Fruit fly (Drosophila melanogaster) whole organism, embryonic: ENCODE results near the gene Dbp21E2.

ENCODE experiments used
- ATbp ChIP-seq: fragments of 200-800 bp; sonication (Bioruptor generic); optimal IDR thresholded peaks from 2 replicates; lab custom pipeline; 2017; ENCODE audit warnings: missing biosample characterization, mild to moderate bottlenecking, missing genetic modification characterization, missing genetic modification reagents
- Asciz ChIP-seq: fragments of 200-800 bp; sonication (Bioruptor generic); optimal IDR thresholded peaks from 2 replicates; lab custom pipeline; 2017; ENCODE audit warnings: missing biosample characterization, mild to moderate bottlenecking, missing genetic modification characterization, missing genetic modification reagents
- CG10147 ChIP-seq: fragments of 200-800 bp; sonication (Bioruptor generic); optimal IDR thresholded peaks from 2 replicates; lab custom pipeline; 2019; ENCODE audit warnings: missing biosample characterization, mild to moderate bottlenecking, missing genetic modification characterization, moderate library complexity
- CG10366 ChIP-seq: fragments of 200-800 bp; sonication (Bioruptor generic); IDR thresholded peaks from 2 replicates; pipeline ENCODE4 v1.3.6; 2022; ENCODE audit warnings: missing biosample characterization, missing genetic modification characterization
- CG11093 ChIP-seq: fragments of 200-800 bp; sonication (Bioruptor generic); IDR thresholded peaks from 3 replicates; pipeline ENCODE4 v1.3.6; 2022; ENCODE audit warnings: missing biosample characterization, missing genetic modification characterization
- CG12744 ChIP-seq: fragments of 200-800 bp; sonication (Bioruptor generic); optimal IDR thresholded peaks from 2 replicates; lab custom pipeline; 2016; ENCODE audit warnings: missing biosample characterization, missing genetic modification characterization
- CG15011 ChIP-seq: fragments of 200-800 bp; sonication (Bioruptor generic); optimal IDR thresholded peaks from 3 replicates; lab custom pipeline; 2018; ENCODE audit warnings: missing biosample characterization, mild to moderate bottlenecking, missing genetic modification characterization
- CG1529 ChIP-seq: fragments of 200-800 bp; sonication (Bioruptor generic); optimal IDR thresholded peaks from 3 replicates; lab custom pipeline; 2018; ENCODE audit warnings: missing biosample characterization, missing genetic modification characterization
- CG15601 ChIP-seq: fragments of 200-800 bp; sonication (Bioruptor generic); optimal IDR thresholded peaks from 3 replicates; lab custom pipeline; 2019; ENCODE audit warnings: missing biosample characterization, mild to moderate bottlenecking, missing genetic modification characterization, moderate library complexity
- CG15696 ChIP-seq: fragments of 200-800 bp; sonication (Bioruptor generic); optimal IDR thresholded peaks from 2 replicates; lab custom pipeline; 2019; ENCODE audit warnings: missing biosample characterization, mild to moderate bottlenecking, missing genetic modification characterization, moderate library complexity
- CG1647 ChIP-seq: fragments of 200-800 bp; sonication (Bioruptor generic); optimal IDR thresholded peaks from 3 replicates; lab custom pipeline; 2016; ENCODE audit warnings: missing biosample characterization, missing genetic modification characterization
- CG2875 ChIP-seq: fragments of 200-800 bp; sonication (Bioruptor generic); optimal IDR thresholded peaks from 2 replicates; lab custom pipeline; 2017; ENCODE audit warnings: missing biosample characterization, mild to moderate bottlenecking, missing genetic modification characterization, missing genetic modification reagents
- CG32767 ChIP-seq: fragments of 200-800 bp; sonication (Bioruptor generic); IDR thresholded peaks from 2 replicates; pipeline ENCODE4 v1.3.6; 2022; ENCODE audit warnings: missing biosample characterization, missing genetic modification characterization
- CG34376 ChIP-seq: fragments of 200-800 bp; sonication (Bioruptor generic); optimal IDR thresholded peaks from 2 replicates; lab custom pipeline; 2018; ENCODE audit warnings: missing biosample characterization, mild to moderate bottlenecking, missing genetic modification characterization
- CG4820 ChIP-seq: fragments of 200-800 bp; sonication (Bioruptor generic); optimal IDR thresholded peaks from 3 replicates; lab custom pipeline; 2016; ENCODE audit warnings: missing biosample characterization, missing genetic modification characterization
- CG6683 ChIP-seq: fragments of 200-800 bp; sonication (Bioruptor generic); optimal IDR thresholded peaks from 2 replicates; lab custom pipeline; 2017; ENCODE audit warnings: missing biosample characterization, mild to moderate bottlenecking, missing genetic modification characterization, missing genetic modification reagents
- CG6791 ChIP-seq: fragments of 200-800 bp; sonication (Bioruptor generic); IDR thresholded peaks from 3 replicates; pipeline ENCODE4 v1.3.6; 2022; ENCODE audit warnings: missing biosample characterization, missing genetic modification characterization; ENCODE audit not compliant: partially characterized antibody
- CG7928 ChIP-seq: fragments of 200-800 bp; sonication (Bioruptor generic); optimal IDR thresholded peaks from 2 replicates; lab custom pipeline; 2017; ENCODE audit warnings: missing biosample characterization, mild to moderate bottlenecking, missing genetic modification characterization
- CG7987 ChIP-seq: fragments of 200-800 bp; sonication (Bioruptor generic); optimal IDR thresholded peaks from 2 replicates; lab custom pipeline; 2018; ENCODE audit warnings: missing biosample characterization, mild to moderate bottlenecking, missing genetic modification characterization, moderate library complexity
- D19B ChIP-seq: fragments of 200-800 bp; sonication (Bioruptor generic); optimal IDR thresholded peaks from 2 replicates; lab custom pipeline; 2017; ENCODE audit warnings: missing biosample characterization, mild to moderate bottlenecking, missing genetic modification characterization
- Doc2 ChIP-seq: fragments of 200-800 bp; sonication (Bioruptor generic); IDR thresholded peaks from 2 replicates; pipeline ENCODE4 v1.3.6; 2022; ENCODE audit warnings: missing biosample characterization, missing genetic modification characterization
- Drgx ChIP-seq: fragments of 200-800 bp; sonication (Bioruptor generic); IDR thresholded peaks from 2 replicates; pipeline ENCODE4 v1.3.6; 2022; ENCODE audit warnings: missing biosample characterization, missing genetic modification characterization
- HHEX ChIP-seq: fragments of 200-800 bp; sonication (Bioruptor generic); optimal IDR thresholded peaks from 3 replicates; lab custom pipeline; 2017; ENCODE audit warnings: missing biosample characterization, mild to moderate bottlenecking, missing genetic modification characterization, missing genetic modification reagents
- HLH4C ChIP-seq: fragments of 200-800 bp; sonication (Bioruptor generic); IDR thresholded peaks from 3 replicates; pipeline ENCODE4 v1.3.6; 2022; ENCODE audit warnings: missing biosample characterization, missing genetic modification characterization; ENCODE audit not compliant: partially characterized antibody
- Hand ChIP-seq: fragments of 200-800 bp; sonication (Bioruptor generic); optimal IDR thresholded peaks from 2 replicates; lab custom pipeline; 2017; ENCODE audit warnings: mild to moderate bottlenecking, missing biosample characterization, missing genetic modification reagents, missing genetic modification characterization
- Lim3 ChIP-seq: fragments of 200-800 bp; sonication (Bioruptor generic); IDR thresholded peaks from 2 replicates; pipeline ENCODE4 v1.3.6; 2022; ENCODE audit warnings: missing biosample characterization, missing genetic modification characterization
- Mes4 ChIP-seq: fragments of 200-800 bp; sonication (Bioruptor generic); optimal IDR thresholded peaks from 2 replicates; lab custom pipeline; 2016; ENCODE audit warnings: missing biosample characterization, missing genetic modification characterization
- NC2β ChIP-seq: fragments of 200-800 bp; sonication (Bioruptor generic); optimal IDR thresholded peaks from 2 replicates; lab custom pipeline; 2016; ENCODE audit warnings: missing biosample characterization, missing genetic modification characterization
- Oaz ChIP-seq: fragments of 200-800 bp; sonication (Bioruptor generic); IDR thresholded peaks from 2 replicates; pipeline ENCODE4 v1.3.6; 2022; ENCODE audit warnings: missing biosample characterization, missing genetic modification characterization
- ash1 ChIP-seq: fragments of 200-800 bp; sonication (Bioruptor generic); optimal IDR thresholded peaks from 2 replicates; lab custom pipeline; 2018; ENCODE audit warnings: missing biosample characterization, mild to moderate bottlenecking, missing genetic modification characterization
- bowl ChIP-seq: fragments of 200-800 bp; sonication (Bioruptor generic); IDR thresholded peaks from 2 replicates; pipeline ENCODE4 v1.3.6; 2022; ENCODE audit warnings: missing biosample characterization, missing genetic modification characterization
- corto ChIP-seq: fragments of 200-800 bp; sonication (Bioruptor generic); optimal IDR thresholded peaks from 2 replicates; lab custom pipeline; 2016; ENCODE audit warnings: missing biosample characterization, mild to moderate bottlenecking, missing genetic modification characterization, moderate library complexity
- en ChIP-seq: fragments of 200-800 bp; sonication (Bioruptor generic); optimal IDR thresholded peaks from 2 replicates; lab custom pipeline; 2016; ENCODE audit warnings: missing biosample characterization, missing genetic modification characterization
- fu2 ChIP-seq: fragments of 200-800 bp; sonication (Bioruptor generic); optimal IDR thresholded peaks from 2 replicates; lab custom pipeline; 2016; ENCODE audit warnings: missing biosample characterization, missing genetic modification characterization
- gfzf ChIP-seq: fragments of 200-800 bp; sonication (Bioruptor generic); optimal IDR thresholded peaks from 2 replicates; lab custom pipeline; 2016; ENCODE audit warnings: missing biosample characterization, mild to moderate bottlenecking, missing genetic modification characterization, moderate library complexity
- grn ChIP-seq: fragments of 200-800 bp; sonication (Bioruptor generic); optimal IDR thresholded peaks from 3 replicates; lab custom pipeline; 2017; ENCODE audit warnings: missing biosample characterization, missing genetic modification characterization
- hkb ChIP-seq, 2 experiments: fragments of 200-800 bp in 1 of 2; fragments of >200 bp in 1 of 2; sonication (Bioruptor generic) in 1 of 2; IDR thresholded peaks in 1 of 2; optimal IDR thresholded peaks in 1 of 2; 2 replicates each; pipeline versions ENCODE4 v1.3.6 to Lab custom; 2017 to 2022; ENCODE audit warnings: missing biosample characterization in 1 of 2, missing genetic modification characterization in 1 of 2
- inv ChIP-seq: fragments of 200-800 bp; sonication (Bioruptor generic); IDR thresholded peaks from 2 replicates; pipeline ENCODE4 v1.3.6; 2022; ENCODE audit warnings: missing biosample characterization, missing genetic modification characterization; ENCODE audit not compliant: partially characterized antibody
- jumu ChIP-seq: fragments of 200-800 bp; sonication (Bioruptor generic); optimal IDR thresholded peaks from 3 replicates; lab custom pipeline; 2016; ENCODE audit warnings: missing biosample characterization, missing genetic modification characterization
- kay ChIP-seq: fragments of 200-800 bp; sonication (Bioruptor generic); optimal IDR thresholded peaks from 2 replicates; lab custom pipeline; 2016; ENCODE audit warnings: missing biosample characterization, missing genetic modification characterization
- ken ChIP-seq: fragments of 200-800 bp; sonication (Bioruptor generic); IDR thresholded peaks from 3 replicates; pipeline ENCODE4 v1.3.6; 2022; ENCODE audit warnings: missing biosample characterization, missing genetic modification characterization
- lmd ChIP-seq: fragments of 200-800 bp; sonication (Bioruptor generic); IDR thresholded peaks from 2 replicates; pipeline ENCODE4 v1.3.6; 2022; ENCODE audit warnings: missing biosample characterization, missing genetic modification characterization
- lov ChIP-seq, 2 experiments: fragments of 200-800 bp in 1 of 2; fragments of >200 bp in 1 of 2; sonication (Bioruptor generic) in 1 of 2; IDR thresholded peaks in 1 of 2; optimal IDR thresholded peaks in 1 of 2; 2 replicates in 1 of 2; 3 replicates in 1 of 2; pipeline versions ENCODE4 v1.3.6 to Lab custom; 2017 to 2022; ENCODE audit warnings: missing biosample characterization in 1 of 2, missing genetic modification characterization in 1 of 2
- maf-S ChIP-seq: fragments of 200-800 bp; sonication (Bioruptor generic); optimal IDR thresholded peaks from 2 replicates; lab custom pipeline; 2016; ENCODE audit warnings: missing biosample characterization, missing genetic modification characterization
- nau ChIP-seq: fragments of 200-800 bp; sonication (Bioruptor generic); optimal IDR thresholded peaks from 3 replicates; lab custom pipeline; 2017; ENCODE audit warnings: missing biosample characterization, mild to moderate bottlenecking, missing genetic modification characterization, missing genetic modification reagents
- pnt ChIP-seq: fragments of 200-800 bp; sonication (Bioruptor generic); optimal IDR thresholded peaks from 3 replicates; lab custom pipeline; 2016; ENCODE audit warnings: missing biosample characterization, missing genetic modification characterization
- sens ChIP-seq: fragments of 200-800 bp; sonication (Bioruptor generic); peaks from one replicate; lab custom pipeline; 2016; ENCODE audit warnings: missing biosample characterization, missing genetic modification characterization
- tio ChIP-seq: fragments of 200-800 bp; sonication (Bioruptor generic); optimal IDR thresholded peaks from 2 replicates; lab custom pipeline; 2017; ENCODE audit warnings: missing biosample characterization, missing genetic modification characterization, inconsistent platforms
- vvl ChIP-seq: fragments of 200-800 bp; sonication (Bioruptor generic); IDR thresholded peaks from 2 replicates; pipeline ENCODE4 v1.3.6; 2022; ENCODE audit warnings: missing biosample characterization, missing genetic modification characterization

The Dbp21E2 gene

dm6 chr2L:857897-858517 lies 46.6 kb downstream of the Dbp21E2 start (continued):
- no peak for TF ChIP-seq HLH4C
- TF ChIP-seq CG11093 (GFP tag; lab: Robert Waterston, UW) = peak; percentile 50; the same call in 2 of the 3 replicates
- TF ChIP-seq corto = no peak
- no peak for TF ChIP-seq CG10147 (GFP tag; lab: Kevin White, UChicago)
- no peak for TF ChIP-seq CG15011 (GFP tag; lab: Kevin White, UChicago)
- TF ChIP-seq CG15696 = no peak
- no peak for TF ChIP-seq CG4820
- TF ChIP-seq nau (GFP tag; lab: Kevin White, UChicago) = no peak
- TF ChIP-seq CG32767 (GFP tag; lab: Robert Waterston, UW) = peak; percentile 46; the same call in 1 of the 2 replicates
- TF ChIP-seq CG1529 (GFP tag; lab: Kevin White, UChicago) = peak; percentile 53
- no peak for TF ChIP-seq Drgx
- peak; percentile 8 for TF ChIP-seq maf-S (GFP tag; lab: Kevin White, UChicago)
- peak; percentile 44 for TF ChIP-seq lmd (GFP tag; lab: Robert Waterston, UW)
- peak; percentile 20 for TF ChIP-seq CG15601 (tag; lab: Kevin White, UChicago)
- peak; percentile 89 for TF ChIP-seq sens
- no peak for TF ChIP-seq Doc2 (GFP tag; lab: Robert Waterston, UW)
- TF ChIP-seq CG34376 = peak; percentile 7
- TF ChIP-seq fu2 (GFP tag; lab: Kevin White, UChicago) = peak; percentile 16
- peak; percentile 41 for TF ChIP-seq NC2β (GFP tag; lab: Kevin White, UChicago)
- TF ChIP-seq CG1647 (GFP tag; lab: Kevin White, UChicago) = no peak
- TF ChIP-seq Hand = no peak
- peak; percentile 69 for TF ChIP-seq ATbp (GFP tag; lab: Kevin White, UChicago)
- TF ChIP-seq grn (GFP tag; lab: Kevin White, UChicago) = peak; percentile 9
- peak; percentile 77 for TF ChIP-seq vvl (GFP tag; lab: Robert Waterston, UW)
- peak; percentile 64 for TF ChIP-seq CG10366 (GFP tag; lab: Robert Waterston, UW)
- peak; percentile 42; the same call in 1 of the 2 replicates for TF ChIP-seq Oaz (GFP tag; lab: Robert Waterston, UW)
- peak; percentile 48 for TF ChIP-seq en
- no peak for TF ChIP-seq CG6791
- TF ChIP-seq jumu (GFP tag; lab: Kevin White, UChicago) = no peak
- no peak for TF ChIP-seq bowl (GFP tag; lab: Robert Waterston, UW)
- TF ChIP-seq Mes4 = peak; percentile 21
- peak; percentile 30 for TF ChIP-seq HHEX (GFP tag; lab: Kevin White, UChicago)
- peak; percentile 53; the same call in 1 of the 3 replicates for TF ChIP-seq ken (GFP tag; lab: Robert Waterston, UW)
- TF ChIP-seq CG6683 = no peak
- no peak for TF ChIP-seq CG7928 (GFP tag; lab: Kevin White, UChicago)
- no peak for TF ChIP-seq CG12744 (GFP tag; lab: Kevin White, UChicago)
- TF ChIP-seq kay (GFP tag; lab: Kevin White, UChicago) = peak; percentile 13
- TF ChIP-seq lov (optimal IDR thresholded peaks at IDR 0.05; lab: Kevin White, UChicago) = no peak
- no peak for TF ChIP-seq lov (GFP tag; IDR thresholded peaks at IDR 0.05; lab: Robert Waterston, UW)
- peak; percentile 25 for TF ChIP-seq CG2875
- TF ChIP-seq tio = no peak
- TF ChIP-seq D19B (GFP tag; lab: Kevin White, UChicago) = no peak
- TF ChIP-seq inv (GFP tag; lab: Robert Waterston, UW) = no peak
- peak; percentile 55 for TF ChIP-seq pnt (GFP tag; lab: Kevin White, UChicago)
- TF ChIP-seq CG7987 (GFP tag; lab: Kevin White, UChicago) = no peak
- TF ChIP-seq Lim3 (GFP tag; lab: Robert Waterston, UW) = no peak; the same call in 1 of the 2 replicates
- no peak for TF ChIP-seq ash1 (GFP tag; lab: Kevin White, UChicago)
- TF ChIP-seq Asciz = peak; percentile 45
- no peak for TF ChIP-seq gfzf (GFP tag; lab: Kevin White, UChicago)
- TF ChIP-seq hkb (optimal IDR thresholded peaks at IDR 0.05; lab: Kevin White, UChicago) = no peak
- peak; percentile 75 for TF ChIP-seq hkb (GFP tag; IDR thresholded peaks at IDR 0.05; lab: Robert Waterston, UW)
